Worm (Caenorhabditis elegans) whole organism, L1 larva: ENCODE results near the gene grwd-1.

Experiments used
- C04F5.9 ChIP-seq: sonication (generic microtip); optimal IDR thresholded peaks from 2 replicates; lab custom pipeline; 2016; ENCODE audit warnings: missing genetic modification characterization, missing compliant biosample characterization
- C16A3.4 ChIP-seq: fragments of 150-350 bp; optimal IDR thresholded peaks from 2 replicates; lab custom pipeline; 2014; ENCODE audit warnings: missing biosample characterization, missing genetic modification characterization
- C34B4.2 ChIP-seq: sonication (generic microtip); optimal IDR thresholded peaks from 2 replicates; lab custom pipeline; 2017; ENCODE audit warnings: mild to moderate bottlenecking, missing genetic modification characterization, missing compliant biosample characterization
- Y116A8C.19 ChIP-seq: sonication (generic microtip); optimal IDR thresholded peaks from 2 replicates; lab custom pipeline; 2016; ENCODE audit warnings: missing compliant biosample characterization, missing genetic modification characterization, borderline replicate concordance
- alr-1 ChIP-seq: fragments of 200-800 bp; sonication (Bioruptor generic); optimal IDR thresholded peaks from 2 replicates; lab custom pipeline; 2018; ENCODE audit warnings: borderline replicate concordance, mild to moderate bottlenecking, missing genetic modification characterization, missing compliant biosample characterization
- aly-2 ChIP-seq: fragments of 150-350 bp; optimal IDR thresholded peaks from 2 replicates; lab custom pipeline; 2014; ENCODE audit warnings: missing biosample characterization, missing genetic modification characterization
- ceh-8 ChIP-seq: fragments of 200-800 bp; sonication (Bioruptor generic); optimal IDR thresholded peaks from 2 replicates; lab custom pipeline; 2018; ENCODE audit warnings: mild to moderate bottlenecking, missing genetic modification characterization, moderate library complexity, missing compliant biosample characterization
- ceh-90 ChIP-seq: sonication (generic microtip); optimal IDR thresholded peaks from 2 replicates; lab custom pipeline; 2016; ENCODE audit warnings: missing genetic modification characterization, missing compliant biosample characterization
- efl-1 ChIP-seq, 4 experiments: fragments of 150-350 bp; optimal IDR thresholded peaks in 3 of 4; peaks in 1 of 4; 1 replicate in 1 of 4; 2 replicates in 3 of 4; lab custom pipeline; 2014; ENCODE audit warnings: missing biosample characterization in 2 of 4, missing genetic modification characterization in 2 of 4, missing genetic modification reagents in 2 of 4
- egl-27 ChIP-seq, 2 experiments: fragments of 150-350 bp in 1 of 2; sonication (generic microtip); optimal IDR thresholded peaks; 3 replicates each; lab custom pipeline; 2017 to 2018; ENCODE audit warnings: missing biosample characterization in 2 of 2, missing genetic modification characterization in 2 of 2, missing genetic modification reagents in 2 of 2
- elt-2 ChIP-seq: sonication (generic microtip); optimal IDR thresholded peaks from 2 replicates; lab custom pipeline; 2016; ENCODE audit warnings: missing genetic modification characterization, mild to moderate bottlenecking, inconsistent platforms, missing compliant biosample characterization, missing genetic modification reagents
- elt-3 ChIP-seq, 6 experiments: fragments of 150-350 bp in 1 of 6; sonication (generic microtip); optimal IDR thresholded peaks; 2 replicates each; lab custom pipeline; 2017 to 2018; ENCODE audit warnings: missing biosample characterization in 6 of 6, missing genetic modification characterization in 6 of 6, inconsistent platforms in 1 of 6
- fkh-10 ChIP-seq: sonication (generic microtip); optimal IDR thresholded peaks from 2 replicates; lab custom pipeline; 2017; ENCODE audit warnings: missing biosample characterization, missing genetic modification reagents, missing genetic modification characterization
- hlh-4 ChIP-seq: sonication (generic microtip); optimal IDR thresholded peaks from 2 replicates; lab custom pipeline; 2016; ENCODE audit warnings: mild to moderate bottlenecking, missing genetic modification characterization, missing compliant biosample characterization
- irx-1 ChIP-seq: sonication (generic microtip); optimal IDR thresholded peaks from 2 replicates; lab custom pipeline; 2016; ENCODE audit warnings: missing genetic modification characterization, missing compliant biosample characterization
- jun-1 ChIP-seq: fragments of 150-350 bp; optimal IDR thresholded peaks from 2 replicates; lab custom pipeline; 2014; ENCODE audit warnings: missing biosample characterization, missing genetic modification reagents, missing genetic modification characterization
- lin-35 ChIP-seq, 2 experiments: fragments of 150-350 bp; optimal IDR thresholded peaks; 2 replicates each; lab custom pipeline; 2014; ENCODE audit warnings: missing biosample characterization in 2 of 2, missing genetic modification characterization in 2 of 2, missing genetic modification reagents in 2 of 2
- lir-3 ChIP-seq: sonication (generic microtip); optimal IDR thresholded peaks from 2 replicates; lab custom pipeline; 2016; ENCODE audit warnings: mild to moderate bottlenecking, missing genetic modification characterization, moderate library complexity, missing compliant biosample characterization; ENCODE audit not compliant: poor library complexity
- lsy-2 ChIP-seq, 2 experiments: fragments of 150-350 bp; optimal IDR thresholded peaks; 2 replicates each; lab custom pipeline; 2014; ENCODE audit warnings: missing biosample characterization in 2 of 2, missing genetic modification characterization in 2 of 2
- mdl-1 ChIP-seq, 2 experiments: fragments of 150-350 bp; optimal IDR thresholded peaks; 2 replicates each; lab custom pipeline; 2014 to 2017; ENCODE audit warnings: missing biosample characterization in 2 of 2, missing genetic modification characterization in 2 of 2, inconsistent platforms in 1 of 2
- nhr-19 ChIP-seq: fragments of 200-800 bp; sonication (Bioruptor generic); conservative IDR thresholded peaks from 2 replicates; pipeline ENCODE4 v1.3.6; 2022; ENCODE audit warnings: missing genetic modification characterization, missing compliant biosample characterization
- nhr-20 ChIP-seq: sonication (generic microtip); optimal IDR thresholded peaks from 2 replicates; lab custom pipeline; 2016; ENCODE audit warnings: mild to moderate bottlenecking, missing genetic modification characterization, missing compliant biosample characterization
- nhr-47 ChIP-seq: sonication (generic microtip); optimal IDR thresholded peaks from 2 replicates; lab custom pipeline; 2016; ENCODE audit warnings: mild to moderate bottlenecking, missing genetic modification characterization, moderate library complexity, missing compliant biosample characterization
- nhr-71 ChIP-seq: sonication (generic microtip); optimal IDR thresholded peaks from 2 replicates; lab custom pipeline; 2016; ENCODE audit warnings: mild to moderate bottlenecking, missing genetic modification characterization, moderate library complexity, missing compliant biosample characterization
- nhr-90 ChIP-seq: sonication (generic microtip); optimal IDR thresholded peaks from 2 replicates; lab custom pipeline; 2016; ENCODE audit warnings: mild to moderate bottlenecking, missing genetic modification characterization, missing compliant biosample characterization; ENCODE audit not compliant: poor library complexity
- pag-3 ChIP-seq: sonication (generic microtip); optimal IDR thresholded peaks from 2 replicates; lab custom pipeline; 2017; ENCODE audit warnings: missing genetic modification characterization, mild to moderate bottlenecking, missing compliant biosample characterization, antibody characterized with exemption, borderline replicate concordance; ENCODE audit not compliant: insufficient read depth
- rnt-1 ChIP-seq: sonication (generic microtip); optimal IDR thresholded peaks from 2 replicates; lab custom pipeline; 2016; ENCODE audit warnings: mild to moderate bottlenecking, missing genetic modification characterization, moderate library complexity, missing compliant biosample characterization
- skn-1 ChIP-seq: fragments of 150-350 bp; optimal IDR thresholded peaks from 2 replicates; lab custom pipeline; 2014; ENCODE audit warnings: missing biosample characterization, missing genetic modification characterization
- snpc-4 ChIP-seq: fragments of 150-350 bp; optimal IDR thresholded peaks from 2 replicates; lab custom pipeline; 2014; ENCODE audit warnings: missing biosample characterization, missing genetic modification characterization
- sox-4 ChIP-seq: sonication (generic microtip); optimal IDR thresholded peaks from 2 replicates; lab custom pipeline; 2016; ENCODE audit warnings: missing genetic modification characterization, missing compliant biosample characterization
- swsn-7 ChIP-seq: sonication (generic microtip); optimal IDR thresholded peaks from 2 replicates; lab custom pipeline; 2016; ENCODE audit warnings: missing genetic modification characterization, missing compliant biosample characterization
- tbx-2 ChIP-seq: sonication (generic microtip); optimal IDR thresholded peaks from 2 replicates; lab custom pipeline; 2016; ENCODE audit warnings: missing genetic modification characterization, missing compliant biosample characterization
- tlp-1 ChIP-seq: fragments of 150-350 bp; optimal IDR thresholded peaks from 2 replicates; lab custom pipeline; 2014; ENCODE audit warnings: missing biosample characterization, missing genetic modification characterization
- unc-130 ChIP-seq: fragments of 150-350 bp; optimal IDR thresholded peaks from 2 replicates; lab custom pipeline; 2017; ENCODE audit warnings: missing biosample characterization, missing genetic modification characterization, inconsistent platforms
- unc-30 ChIP-seq: sonication (generic microtip); optimal IDR thresholded peaks from 2 replicates; lab custom pipeline; 2017; ENCODE audit warnings: missing biosample characterization, missing genetic modification characterization
- unc-62 ChIP-seq: fragments of 150-350 bp; optimal IDR thresholded peaks from 2 replicates; lab custom pipeline; 2014; ENCODE audit warnings: missing biosample characterization, missing genetic modification reagents, missing genetic modification characterization
- vab-15 ChIP-seq: sonication (generic microtip); optimal IDR thresholded peaks from 2 replicates; lab custom pipeline; 2017; ENCODE audit warnings: missing genotype, mild to moderate bottlenecking, missing genetic modification characterization, missing compliant biosample characterization
- zag-1 ChIP-seq: fragments of 150-350 bp; optimal IDR thresholded peaks from 2 replicates; lab custom pipeline; 2014; ENCODE audit warnings: missing biosample characterization, missing genetic modification characterization
- zip-4 ChIP-seq: fragments of 200-800 bp; sonication (Bioruptor generic); optimal IDR thresholded peaks from 2 replicates; lab custom pipeline; 2018; ENCODE audit warnings: mild to moderate bottlenecking, missing genetic modification characterization, moderate library complexity, missing compliant biosample characterization
- ztf-11 ChIP-seq, 2 experiments: sonication (generic microtip); optimal IDR thresholded peaks; 2 replicates each; lab custom pipeline; 2016 to 2017; ENCODE audit warnings: missing genetic modification characterization in 2 of 2, missing biosample characterization in 1 of 2, missing compliant biosample characterization in 1 of 2

Gene grwd-1

ce11 chrIII:5162820-5163631 is 9.8 kb downstream of the grwd-1 start, which contains the start of gene gars-1 (continued):
- TF ChIP-seq egl-27 (tag; optimal IDR thresholded peaks at IDR 0.05; lab: Kevin White, UChicago), result no peak
- no peak for TF ChIP-seq sox-4 (tag; lab: Kevin White, UChicago)
- no peak for TF ChIP-seq C34B4.2 (tag; lab: Kevin White, UChicago)
- no peak for TF ChIP-seq nhr-47 (tag; lab: Kevin White, UChicago)
- no peak for TF ChIP-seq elt-3 (tag; optimal IDR thresholded peaks at IDR 0.05; lab: Kevin White, UChicago)
- no peak for TF ChIP-seq nhr-19 (GFP tag; lab: Robert Waterston, UW)
- no peak for TF ChIP-seq nhr-90 (tag; lab: Kevin White, UChicago)
- no peak for TF ChIP-seq alr-1
- TF ChIP-seq elt-2 (tag; lab: Kevin White, UChicago), result no peak
- TF ChIP-seq lir-3 (tag; lab: Kevin White, UChicago), result no peak
- TF ChIP-seq vab-15 (tag; lab: Kevin White, UChicago), result no peak
- peak; percentile 4 for TF ChIP-seq nhr-20
- TF ChIP-seq aly-2, result no peak
- peak in 1 of 2 experiments; percentile 37 for TF ChIP-seq lin-35 (GFP tag; optimal IDR thresholded peaks at IDR 0.05; lab: Kevin White, UChicago)
- no peak for TF ChIP-seq irx-1 (tag; lab: Kevin White, UChicago)
- TF ChIP-seq pag-3 (tag; lab: Kevin White, UChicago), result no peak
- no peak for TF ChIP-seq unc-130 (tag; lab: Kevin White, UChicago)
- TF ChIP-seq tbx-2, result no peak
- peak; percentile 15 for TF ChIP-seq rnt-1
- no peak for TF ChIP-seq unc-62 (GFP tag; lab: Kevin White, UChicago)
- TF ChIP-seq tlp-1 (tag; lab: Kevin White, UChicago), result no peak
- TF ChIP-seq snpc-4 (tag; lab: Kevin White, UChicago), result no peak
- peak; percentile 66 for TF ChIP-seq skn-1
- peak; percentile 25 for TF ChIP-seq C16A3.4 (tag; lab: Kevin White, UChicago)
- no peak for TF ChIP-seq ceh-90 (tag; lab: Kevin White, UChicago)
- no peak for TF ChIP-seq fkh-10 (GFP tag; lab: Kevin White, UChicago)
- TF ChIP-seq lsy-2 (tag; optimal IDR thresholded peaks at IDR 0.05; lab: Kevin White, UChicago), result peak in 1 of 2 experiments; percentile 30
- TF ChIP-seq swsn-7 (tag; lab: Kevin White, UChicago), result no peak
- TF ChIP-seq Y116A8C.19 (tag; lab: Kevin White, UChicago), result no peak
- no peak for TF ChIP-seq zag-1 (tag; lab: Kevin White, UChicago)
- TF ChIP-seq unc-30, result no peak
- no peak for TF ChIP-seq C04F5.9
- TF ChIP-seq, all 84 proteins: peak for 15

DNA sequence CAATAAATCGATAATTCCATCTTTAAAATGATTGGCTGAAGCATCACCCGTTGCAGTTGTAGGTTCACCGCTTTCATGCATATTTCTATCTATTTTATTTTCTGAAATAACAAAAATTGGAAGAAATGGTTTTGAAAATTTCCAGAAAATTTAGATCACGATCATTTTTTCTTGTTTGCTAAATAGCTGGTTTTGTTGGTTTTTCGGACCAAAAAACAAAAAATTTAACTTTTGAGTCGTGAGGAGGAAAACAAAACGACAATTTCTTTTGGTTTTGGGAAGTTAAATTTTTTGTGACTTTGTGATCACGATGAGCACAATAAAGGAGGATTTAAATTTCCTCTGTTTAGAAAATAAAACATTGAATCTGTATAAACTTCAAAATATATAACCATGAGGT is 11.9 kb downstream of the grwd-1 start, which contains the start of gene T10F2.2:
Gene T10F2.2 (minus strand): TSS at position 101 of the 400 bp plus-strand sequence.
- TF ChIP-seq jun-1, result no peak
- no peak for TF ChIP-seq zip-4
- no peak for TF ChIP-seq pag-3 (tag; lab: Kevin White, UChicago)
- TF ChIP-seq efl-1 (optimal IDR thresholded peaks at IDR 0.05; lab: Kevin White, UChicago), result no peak
- TF ChIP-seq efl-1 (GFP tag; optimal IDR thresholded peaks at IDR 0.05 in 1 of 2; lab: Kevin White, UChicago), result no peak
- no peak for TF ChIP-seq ztf-11 (tag; optimal IDR thresholded peaks at IDR 0.05; lab: Kevin White, UChicago)
- no peak for TF ChIP-seq nhr-71 (tag; lab: Kevin White, UChicago)
- no peak for TF ChIP-seq mdl-1 (tag; optimal IDR thresholded peaks at IDR 0.05; lab: Kevin White, UChicago)
- no peak for TF ChIP-seq hlh-4 (tag; lab: Kevin White, UChicago)
- TF ChIP-seq C04F5.9, result no peak
- no peak for TF ChIP-seq sox-4 (tag; lab: Kevin White, UChicago)
- no peak for TF ChIP-seq ceh-8 (GFP tag; lab: Kevin White, UChicago)
- TF ChIP-seq, all 84 proteins: peak for 0
